Fruit fly (Drosophila melanogaster) whole organism, embryonic: ENCODE data around the gene CG9107.

ENCODE experiments used
- Adf1 ChIP-seq: fragments of 200-800 bp; sonication (Bioruptor generic); IDR thresholded peaks from 2 replicates; pipeline ENCODE4 v1.3.6; 2022; ENCODE audit warnings: missing biosample characterization, missing genetic modification characterization
- Aef1 ChIP-seq: fragments of 200-800 bp; sonication (Bioruptor generic); IDR thresholded peaks from 3 replicates; pipeline ENCODE4 v1.3.6; 2022; ENCODE audit warnings: missing biosample characterization, missing genetic modification characterization
- Blimp-1 ChIP-seq: fragments of 200-800 bp; sonication (Bioruptor generic); optimal IDR thresholded peaks from 3 replicates; lab custom pipeline; 2018; ENCODE audit warnings: missing biosample characterization, missing genetic modification characterization, mild to moderate bottlenecking, moderate library complexity, missing genetic modification reagents
- CG10979 ChIP-seq: fragments of 200-800 bp; sonication (Bioruptor generic); optimal IDR thresholded peaks from 2 replicates; lab custom pipeline; 2018; ENCODE audit warnings: missing biosample characterization, mild to moderate bottlenecking, missing genetic modification characterization, moderate library complexity
- CG12104 ChIP-seq: fragments of 200-800 bp; sonication (Bioruptor generic); optimal IDR thresholded peaks from 3 replicates; lab custom pipeline; 2016; ENCODE audit warnings: missing biosample characterization, missing genetic modification characterization
- CG12299 ChIP-seq: fragments of 200-800 bp; sonication (Bioruptor generic); optimal IDR thresholded peaks from 2 replicates; lab custom pipeline; 2018; ENCODE audit warnings: missing biosample characterization, mild to moderate bottlenecking, missing genetic modification characterization
- CG12769 ChIP-seq: fragments of 200-800 bp; sonication (Bioruptor generic); optimal IDR thresholded peaks from 2 replicates; lab custom pipeline; 2019; ENCODE audit warnings: missing biosample characterization, mild to moderate bottlenecking, missing genetic modification characterization, moderate library complexity
- CG13296 ChIP-seq: fragments of 200-800 bp; sonication (Bioruptor generic); optimal IDR thresholded peaks from 3 replicates; lab custom pipeline; 2018; ENCODE audit warnings: missing biosample characterization, mild to moderate bottlenecking, missing genetic modification characterization
- CG15011 ChIP-seq: fragments of 200-800 bp; sonication (Bioruptor generic); optimal IDR thresholded peaks from 3 replicates; lab custom pipeline; 2018; ENCODE audit warnings: missing biosample characterization, mild to moderate bottlenecking, missing genetic modification characterization
- CG1647 ChIP-seq: fragments of 200-800 bp; sonication (Bioruptor generic); optimal IDR thresholded peaks from 3 replicates; lab custom pipeline; 2016; ENCODE audit warnings: missing biosample characterization, missing genetic modification characterization
- CG17186 ChIP-seq: fragments of 200-800 bp; sonication (Bioruptor generic); optimal IDR thresholded peaks from 3 replicates; lab custom pipeline; 2017; ENCODE audit warnings: missing biosample characterization, missing genetic modification reagents, missing genetic modification characterization
- CG18619 ChIP-seq: fragments of 200-800 bp; sonication (Bioruptor generic); optimal IDR thresholded peaks from 3 replicates; lab custom pipeline; 2017; ENCODE audit warnings: missing biosample characterization, mild to moderate bottlenecking, missing genetic modification characterization
- CG2129 ChIP-seq: fragments of 200-800 bp; sonication (Bioruptor generic); IDR thresholded peaks from 2 replicates; pipeline ENCODE4 v1.3.6; 2022; ENCODE audit warnings: missing biosample characterization, missing genetic modification characterization; ENCODE audit not compliant: partially characterized antibody
- CG2712 ChIP-seq: fragments of 200-800 bp; optimal IDR thresholded peaks from 3 replicates; lab custom pipeline; 2019; ENCODE audit warnings: missing biosample characterization, mild to moderate bottlenecking, missing genetic modification characterization, moderate library complexity
- CG31388 ChIP-seq: fragments of 200-800 bp; sonication (Bioruptor generic); optimal IDR thresholded peaks from 2 replicates; lab custom pipeline; 2016; ENCODE audit warnings: missing biosample characterization, missing genetic modification characterization
- CG32532 ChIP-seq: fragments of 200-800 bp; sonication (Bioruptor generic); IDR thresholded peaks from 2 replicates; pipeline ENCODE4 v1.3.6; 2022; ENCODE audit warnings: missing biosample characterization, missing genetic modification characterization
- CG3407 ChIP-seq: fragments of 200-800 bp; sonication (Bioruptor generic); optimal IDR thresholded peaks from 2 replicates; lab custom pipeline; 2018; ENCODE audit warnings: missing biosample characterization, mild to moderate bottlenecking, missing genetic modification characterization
- CG4854 ChIP-seq: fragments of 200-800 bp; sonication (Bioruptor generic); optimal IDR thresholded peaks from 2 replicates; lab custom pipeline; 2016; ENCODE audit warnings: missing biosample characterization, missing genetic modification characterization, inconsistent platforms
- CG5245 ChIP-seq: fragments of 200-800 bp; sonication (Bioruptor generic); optimal IDR thresholded peaks from 3 replicates; lab custom pipeline; 2016; ENCODE audit warnings: missing biosample characterization, missing genetic modification characterization
- CG8924 ChIP-seq: fragments of 200-800 bp; optimal IDR thresholded peaks from 3 replicates; lab custom pipeline; 2019; ENCODE audit warnings: missing biosample characterization, mild to moderate bottlenecking, missing genetic modification characterization, moderate library complexity
- CG9727 ChIP-seq: fragments of 200-800 bp; sonication (Bioruptor generic); optimal IDR thresholded peaks from 3 replicates; lab custom pipeline; 2017; ENCODE audit warnings: missing biosample characterization, mild to moderate bottlenecking, missing genetic modification characterization
- CG9932 ChIP-seq: fragments of 200-800 bp; sonication (Bioruptor generic); IDR thresholded peaks from 2 replicates; pipeline ENCODE4 v1.3.6; 2022; ENCODE audit warnings: missing biosample characterization, missing genetic modification characterization
- Chrac-16 ChIP-seq: fragments of 200-800 bp; sonication (Bioruptor generic); optimal IDR thresholded peaks from 3 replicates; lab custom pipeline; 2016; ENCODE audit warnings: missing biosample characterization, missing genetic modification characterization
- Dip2 ChIP-seq: fragments of 200-800 bp; sonication (Bioruptor generic); IDR thresholded peaks from 2 replicates; pipeline ENCODE4 v1.3.6; 2022; ENCODE audit warnings: missing biosample characterization, missing genetic modification characterization
- Drgx ChIP-seq: fragments of 200-800 bp; sonication (Bioruptor generic); IDR thresholded peaks from 2 replicates; pipeline ENCODE4 v1.3.6; 2022; ENCODE audit warnings: missing biosample characterization, missing genetic modification characterization
- Elba2 ChIP-seq: fragments of 200-800 bp; sonication (Bioruptor generic); optimal IDR thresholded peaks from 3 replicates; lab custom pipeline; 2016; ENCODE audit warnings: missing biosample characterization, missing genetic modification characterization
- Ets65A ChIP-seq: fragments of 200-800 bp; sonication (Bioruptor generic); peaks from one replicate; lab custom pipeline; 2016; ENCODE audit warnings: missing biosample characterization, missing genetic modification characterization
- Hey ChIP-seq: fragments of 200-800 bp; sonication (Bioruptor generic); optimal IDR thresholded peaks from 3 replicates; lab custom pipeline; 2018; ENCODE audit warnings: missing biosample characterization, mild to moderate bottlenecking, missing genetic modification characterization
- Hsf ChIP-seq: fragments of 200-800 bp; sonication (Bioruptor generic); optimal IDR thresholded peaks from 3 replicates; lab custom pipeline; 2016; ENCODE audit warnings: missing biosample characterization, missing genetic modification characterization
- NC2α ChIP-seq: fragments of 200-800 bp; sonication (Bioruptor generic); optimal IDR thresholded peaks from 2 replicates; lab custom pipeline; 2016; ENCODE audit warnings: missing biosample characterization, missing genetic modification characterization
- Neu2 ChIP-seq: fragments of 200-800 bp; sonication (Bioruptor generic); optimal IDR thresholded peaks from 3 replicates; lab custom pipeline; 2016; ENCODE audit warnings: missing biosample characterization, missing genetic modification characterization, borderline replicate concordance
- PHDP ChIP-seq: fragments of 200-800 bp; sonication (Bioruptor generic); optimal IDR thresholded peaks from 3 replicates; lab custom pipeline; 2018; ENCODE audit warnings: missing biosample characterization, mild to moderate bottlenecking, missing genetic modification characterization, moderate library complexity
- Pdp1 ChIP-seq, 2 experiments: fragments of 200-800 bp; sonication (Bioruptor generic); optimal IDR thresholded peaks; 3 replicates each; lab custom pipeline; 2016; ENCODE audit warnings: missing biosample characterization in 2 of 2, missing genetic modification characterization in 2 of 2, mild to moderate bottlenecking in 1 of 2, moderate library complexity in 1 of 2
- Stat92E ChIP-seq, 3 experiments: fragments of >200 bp in 2 of 3; fragments of 200-800 bp in 1 of 3; sonication (Bioruptor generic) in 1 of 3; optimal IDR thresholded peaks; 2 replicates each; lab custom pipeline; 2017 to 2019; ENCODE audit warnings: missing biosample characterization in 3 of 3, missing genetic modification characterization in 3 of 3, mild to moderate bottlenecking in 1 of 3, moderate library complexity in 1 of 3
- TFAM ChIP-seq: fragments of 200-800 bp; sonication (Bioruptor generic); optimal IDR thresholded peaks from 2 replicates; lab custom pipeline; 2017; ENCODE audit warnings: missing biosample characterization, missing genetic modification characterization, inconsistent platforms
- al ChIP-seq: fragments of 200-800 bp; sonication (Bioruptor generic); IDR thresholded peaks from 2 replicates; pipeline ENCODE4 v1.3.6; 2022; ENCODE audit warnings: missing biosample characterization, missing genetic modification characterization
- amos ChIP-seq: fragments of 200-800 bp; sonication (Bioruptor generic); IDR thresholded peaks from 2 replicates; pipeline ENCODE4 v1.3.6; 2022; ENCODE audit warnings: missing biosample characterization, missing genetic modification characterization; ENCODE audit not compliant: partially characterized antibody
- bab2 ChIP-seq: fragments of 200-800 bp; sonication (Bioruptor generic); optimal IDR thresholded peaks from 2 replicates; lab custom pipeline; 2016; ENCODE audit warnings: missing biosample characterization, missing genetic modification characterization
- bsh ChIP-seq, 2 experiments: fragments of 200-800 bp; sonication (Bioruptor generic); optimal IDR thresholded peaks; 2 replicates each; lab custom pipeline; 2017 to 2018; ENCODE audit warnings: mild to moderate bottlenecking in 2 of 2, missing biosample characterization in 2 of 2, missing genetic modification characterization in 2 of 2, moderate library complexity in 1 of 2
- chinmo ChIP-seq: fragments of 200-800 bp; sonication (Bioruptor generic); IDR thresholded peaks from 4 replicates; pipeline ENCODE4 v1.3.6; 2022; ENCODE audit warnings: missing biosample characterization, missing genetic modification characterization; ENCODE audit not compliant: partially characterized antibody
- ci ChIP-seq: fragments of 200-800 bp; sonication (Bioruptor generic); IDR thresholded peaks from 3 replicates; pipeline ENCODE4 v1.3.6; 2022; ENCODE audit warnings: missing biosample characterization, missing genetic modification characterization
- disco-r ChIP-seq: fragments of 200-800 bp; sonication (Bioruptor generic); optimal IDR thresholded peaks from 2 replicates; lab custom pipeline; 2016; ENCODE audit warnings: missing biosample characterization, missing genetic modification characterization
- fd96Cb ChIP-seq: fragments of 200-800 bp; sonication (Bioruptor generic); optimal IDR thresholded peaks from 2 replicates; lab custom pipeline; 2018; ENCODE audit warnings: missing biosample characterization, mild to moderate bottlenecking, missing genetic modification characterization, moderate library complexity
- gcm ChIP-seq: fragments of 200-800 bp; sonication (Bioruptor generic); optimal IDR thresholded peaks from 2 replicates; lab custom pipeline; 2019; ENCODE audit warnings: missing biosample characterization, mild to moderate bottlenecking, missing genetic modification characterization, moderate library complexity
- grau ChIP-seq: fragments of 200-800 bp; optimal IDR thresholded peaks from 3 replicates; lab custom pipeline; 2019; ENCODE audit warnings: missing biosample characterization, mild to moderate bottlenecking, missing genetic modification characterization, moderate library complexity
- gsb ChIP-seq: fragments of 200-800 bp; sonication (Bioruptor generic); IDR thresholded peaks from 2 replicates; pipeline ENCODE4 v1.3.6; 2022; ENCODE audit warnings: missing biosample characterization, missing genetic modification characterization
- pb ChIP-seq: fragments of 200-800 bp; sonication (Bioruptor generic); optimal IDR thresholded peaks from 3 replicates; lab custom pipeline; 2016; ENCODE audit warnings: missing biosample characterization, missing genetic modification characterization
- tup ChIP-seq: fragments of 200-800 bp; sonication (Bioruptor generic); optimal IDR thresholded peaks from 2 replicates; lab custom pipeline; 2016; ENCODE audit warnings: missing biosample characterization, mild to moderate bottlenecking, missing genetic modification characterization, moderate library complexity
- vfl ChIP-seq: fragments of 200-800 bp; sonication (Bioruptor generic); optimal IDR thresholded peaks from 2 replicates; lab custom pipeline; 2016; ENCODE audit warnings: missing biosample characterization, missing genetic modification characterization
- zen2 ChIP-seq: fragments of 200-800 bp; sonication (Bioruptor generic); IDR thresholded peaks from 3 replicates; pipeline ENCODE4 v1.3.6; 2022; ENCODE audit warnings: missing biosample characterization, missing genetic modification characterization; ENCODE audit not compliant: partially characterized antibody

The CG9107 gene

dm6 chr2L:5974122-5974521 is 50.2 kb downstream of the CG9107 start (continued):
- TF ChIP-seq CG13296 = peak; percentile 79
- TF ChIP-seq CG2129 (GFP tag; lab: Robert Waterston, UW) = no peak
- peak; percentile 33 for TF ChIP-seq CG12104 (GFP tag; lab: Kevin White, UChicago)
- peak; percentile 4 for TF ChIP-seq fd96Cb (tag; lab: Kevin White, UChicago)
- peak; percentile 59 for TF ChIP-seq CG9727 (GFP tag; lab: Kevin White, UChicago)
- TF ChIP-seq bsh (GFP tag; optimal IDR thresholded peaks at IDR 0.05; lab: Kevin White, UChicago) = peak in 1 of 2 experiments; percentile 55
- TF ChIP-seq CG15011 (GFP tag; lab: Kevin White, UChicago) = peak; percentile 59
- peak; percentile 56 for TF ChIP-seq tup (GFP tag; lab: Kevin White, UChicago)
- TF ChIP-seq vfl (GFP tag; lab: Kevin White, UChicago) = no peak
- no peak for TF ChIP-seq CG17186 (GFP tag; lab: Kevin White, UChicago)
- TF ChIP-seq zen2 (GFP tag; lab: Robert Waterston, UW) = no peak
- no peak for TF ChIP-seq Elba2
- peak; percentile 30 for TF ChIP-seq grau (tag; lab: Kevin White, UChicago)
- peak; percentile 59 for TF ChIP-seq CG8924
- TF ChIP-seq gsb = no peak
- no peak for TF ChIP-seq Aef1 (GFP tag; lab: Robert Waterston, UW)
- TF ChIP-seq Neu2 (GFP tag; lab: Kevin White, UChicago) = no peak
- TF ChIP-seq Adf1 (GFP tag; lab: Robert Waterston, UW) = 0 out of 2 replicates have a peak, but pooled peaks have one; percentile 15
- no peak for TF ChIP-seq Hsf
- TF ChIP-seq CG18619 (GFP tag; lab: Kevin White, UChicago) = peak; percentile 69
- TF ChIP-seq CG3407 (GFP tag; lab: Kevin White, UChicago) = peak; percentile 76
- TF ChIP-seq Dip2 (GFP tag; lab: Robert Waterston, UW) = no peak
- TF ChIP-seq Pdp1 (GFP tag; optimal IDR thresholded peaks at IDR 0.05; lab: Kevin White, UChicago) = peak in 1 of 2 experiments; percentile 4
- no peak for TF ChIP-seq al
- TF ChIP-seq CG10979 (tag; lab: Kevin White, UChicago) = no peak
- TF ChIP-seq Drgx = no peak
- TF ChIP-seq NC2α (GFP tag; lab: Kevin White, UChicago) = no peak
- TF ChIP-seq pb (GFP tag; lab: Kevin White, UChicago) = no peak
- no peak for TF ChIP-seq CG1647 (GFP tag; lab: Kevin White, UChicago)
- peak; percentile 57 for TF ChIP-seq gcm (GFP tag; lab: Kevin White, UChicago)
- no peak for TF ChIP-seq Ets65A (GFP tag; lab: Kevin White, UChicago)
- TF ChIP-seq CG31388 (GFP tag; lab: Kevin White, UChicago) = no peak
- no peak for TF ChIP-seq Chrac-16
- TF ChIP-seq CG5245 (GFP tag; lab: Kevin White, UChicago) = no peak
- peak; percentile 86; the same call in 3 of the 4 replicates for TF ChIP-seq chinmo (GFP tag; lab: Robert Waterston, UW)
- TF ChIP-seq PHDP (tag; lab: Kevin White, UChicago) = peak; percentile 71
- TF ChIP-seq CG32532 (GFP tag; lab: Robert Waterston, UW) = peak; percentile 21; the same call in 1 of the 2 replicates
- TF ChIP-seq disco-r (GFP tag; lab: Kevin White, UChicago) = no peak
- TF ChIP-seq bab2 (GFP tag; lab: Kevin White, UChicago) = no peak
- TF ChIP-seq CG2712 (tag; lab: Kevin White, UChicago) = peak; percentile 6
- peak; percentile 79 for TF ChIP-seq CG12769 (tag; lab: Kevin White, UChicago)
- peak; percentile 73; the same call in 2 of the 3 replicates for TF ChIP-seq ci (GFP tag; lab: Robert Waterston, UW)
- TF ChIP-seq CG4854 (GFP tag; lab: Kevin White, UChicago) = peak; percentile 27
- TF ChIP-seq Blimp-1 = peak; percentile 56
- no peak for TF ChIP-seq amos (GFP tag; lab: Robert Waterston, UW)
- TF ChIP-seq CG12299 (tag; lab: Kevin White, UChicago) = peak; percentile 17
- TF ChIP-seq TFAM (GFP tag; lab: Kevin White, UChicago) = no peak
- no peak for TF ChIP-seq Stat92E (GFP tag; optimal IDR thresholded peaks at IDR 0.05; lab: Kevin White, UChicago)
- TF ChIP-seq Hey (tag; lab: Kevin White, UChicago) = peak; percentile 62
- peak; percentile 38; the same call in 1 of the 2 replicates for TF ChIP-seq CG9932 (GFP tag; lab: Robert Waterston, UW)
